Worm (Caenorhabditis elegans) whole organism, young adult: ENCODE data around the gene srx-101.

Experiments used
- attf-3 ChIP-seq: fragments of 200-800 bp; sonication (Bioruptor generic); conservative IDR thresholded peaks from 2 replicates; pipeline ENCODE4 v1.3.6; 2022; ENCODE audit warnings: missing genetic modification reagents, missing genetic modification characterization, missing compliant biosample characterization
- nfya-1 ChIP-seq: sonication (generic microtip); optimal IDR thresholded peaks from 2 replicates; lab custom pipeline; 2017; ENCODE audit warnings: antibody characterized with exemption, missing compliant biosample characterization, missing genetic modification characterization, borderline replicate concordance; ENCODE audit not compliant: insufficient read depth
- nhr-90 ChIP-seq: sonication (generic microtip); optimal IDR thresholded peaks from 2 replicates; lab custom pipeline; 2016; ENCODE audit warnings: missing genotype, mild to moderate bottlenecking, missing genetic modification characterization, missing compliant biosample characterization
- snpc-4 ChIP-seq, 5 experiments: fragments of 150-350 bp in 1 of 5; sonication (generic microtip) in 4 of 5; optimal IDR thresholded peaks; 2 replicates each; lab custom pipeline; 2014 to 2018; ENCODE audit warnings: missing genetic modification characterization in 5 of 5, missing biosample characterization in 3 of 5, antibody characterized with exemption in 2 of 5, mild to moderate bottlenecking in 2 of 5, missing compliant biosample characterization in 2 of 5, missing genotype in 2 of 5, moderate library complexity in 2 of 5, missing genetic modification reagents in 1 of 5

ce11 chrII:3701305-3701704, 10.8 kb upstream of the srx-101 start, which contains the start of gene srx-105:
- no peak for TF ChIP-seq snpc-4 (GFP tag; optimal IDR thresholded peaks at IDR 0.05; lab: Kevin White, UChicago)
- TF ChIP-seq snpc-4 (tag; optimal IDR thresholded peaks at IDR 0.05; lab: Kevin White, UChicago): no peak
- no peak for TF ChIP-seq nfya-1
- no peak for TF ChIP-seq nhr-90 (tag; lab: Kevin White, UChicago)
- TF ChIP-seq attf-3 (GFP tag; lab: Robert Waterston, UW): no peak
